Worm (Caenorhabditis elegans) whole organism, midembryonic: ENCODE data around the gene srd-67.

ENCODE experiments used
- T22C8.4 ChIP-seq: fragments of 200-800 bp; sonication (Bioruptor generic); IDR thresholded peaks from 2 replicates; pipeline ENCODE4 v1.3.6; 2022; ENCODE audit warnings: missing genetic modification characterization, missing compliant biosample characterization
- cog-1 ChIP-seq: sonication (generic microtip); optimal IDR thresholded peaks from 2 replicates; lab custom pipeline; 2016; ENCODE audit warnings: missing genetic modification characterization, missing compliant biosample characterization
- flt-1 ChIP-seq: fragments of 200-800 bp; sonication (Bioruptor generic); IDR thresholded peaks from 2 replicates; pipeline ENCODE4 v1.3.6; 2022; ENCODE audit warnings: missing genetic modification characterization, missing compliant biosample characterization
- klf-2 ChIP-seq: fragments of 200-800 bp; sonication (Bioruptor generic); conservative IDR thresholded peaks from 2 replicates; pipeline ENCODE4 v1.3.6; 2022; ENCODE audit warnings: missing genetic modification reagents, missing genetic modification characterization, missing compliant biosample characterization
- med-1 ChIP-seq: sonication (generic microtip); optimal IDR thresholded peaks from 2 replicates; lab custom pipeline; 2017; ENCODE audit warnings: missing genetic modification characterization, mild to moderate bottlenecking, missing compliant biosample characterization, antibody characterized with exemption, missing genetic modification reagents; ENCODE audit not compliant: insufficient read depth
- ref-1 ChIP-seq: fragments of 200-800 bp; sonication (Bioruptor generic); conservative IDR thresholded peaks from 2 replicates; pipeline ENCODE4 v1.3.6; 2022; ENCODE audit warnings: missing genetic modification reagents, missing genetic modification characterization, missing compliant biosample characterization
- tab-1 ChIP-seq: fragments of 200-800 bp; sonication (Bioruptor generic); IDR thresholded peaks from 2 replicates; pipeline ENCODE4 v1.3.6; 2022; ENCODE audit warnings: missing genetic modification characterization, missing compliant biosample characterization
- ztf-23 ChIP-seq: fragments of 200-800 bp; sonication (Bioruptor generic); IDR thresholded peaks from 2 replicates; pipeline ENCODE4 v1.3.6; 2022; ENCODE audit warnings: missing genetic modification reagents, missing genetic modification characterization, missing compliant biosample characterization
- ztf-29 ChIP-seq: fragments of 200-800 bp; sonication (Bioruptor generic); IDR thresholded peaks from 2 replicates; pipeline ENCODE4 v1.3.6; 2022; ENCODE audit warnings: missing genetic modification reagents, missing genetic modification characterization, missing compliant biosample characterization

srd-67 gene

ce11 chrIII:2223932-2224331 is 21.7 kb downstream of the srd-67 start, which contains the start of gene srd-65:
TSS of gene srd-65 (minus strand) at chrIII:2224032.
- no peak for TF ChIP-seq ztf-23
- no peak for TF ChIP-seq T22C8.4 (GFP tag; lab: Robert Waterston, UW)
- no peak for TF ChIP-seq ztf-29 (GFP tag; lab: Robert Waterston, UW)
- TF ChIP-seq med-1: no peak
- no peak for TF ChIP-seq flt-1 (GFP tag; lab: Robert Waterston, UW)
- no peak for TF ChIP-seq tab-1 (GFP tag; lab: Robert Waterston, UW)
- no peak for TF ChIP-seq klf-2 (GFP tag; lab: Robert Waterston, UW)
- TF ChIP-seq ref-1 (GFP tag; lab: Robert Waterston, UW): no peak
- TF ChIP-seq cog-1 (tag; lab: Kevin White, UChicago): no peak

ce11 chrIII:2219408-2219807 is 26.2 kb downstream of the srd-67 start, which contains the start of gene fbxa-12:
TSS of gene fbxa-12 (plus strand) at chrIII:2219708.
- no peak for TF ChIP-seq T22C8.4 (GFP tag; lab: Robert Waterston, UW)
- TF ChIP-seq ref-1 (GFP tag; lab: Robert Waterston, UW): no peak
- no peak for TF ChIP-seq med-1
- no peak for TF ChIP-seq tab-1 (GFP tag; lab: Robert Waterston, UW)
- no peak for TF ChIP-seq flt-1 (GFP tag; lab: Robert Waterston, UW)
- TF ChIP-seq cog-1 (tag; lab: Kevin White, UChicago): no peak
- TF ChIP-seq ztf-23: no peak
- TF ChIP-seq ztf-29 (GFP tag; lab: Robert Waterston, UW): no peak
- TF ChIP-seq klf-2 (GFP tag; lab: Robert Waterston, UW): no peak

- no peak for TF ChIP-seq ztf-29 (GFP tag; lab: Robert Waterston, UW)
- no peak for TF ChIP-seq T22C8.4 (GFP tag; lab: Robert Waterston, UW)
- TF ChIP-seq cog-1 (tag; lab: Kevin White, UChicago): no peak
- TF ChIP-seq ztf-23: no peak
- TF ChIP-seq med-1: no peak
- TF ChIP-seq klf-2 (GFP tag; lab: Robert Waterston, UW): no peak
- no peak for TF ChIP-seq flt-1 (GFP tag; lab: Robert Waterston, UW)
- no peak for TF ChIP-seq ref-1 (GFP tag; lab: Robert Waterston, UW)
- no peak for TF ChIP-seq tab-1 (GFP tag; lab: Robert Waterston, UW)
These were observed 33.3 kb downstream of the srd-67 start for ce11 chrIII:2212343-2212742.

- TF ChIP-seq flt-1 (GFP tag; lab: Robert Waterston, UW) (no peak), med-1 (no peak), tab-1 (GFP tag; lab: Robert Waterston, UW) (no peak), ztf-29 (GFP tag; lab: Robert Waterston, UW) (no peak), ztf-23 (no peak), T22C8.4 (GFP tag; lab: Robert Waterston, UW) (no peak), klf-2 (GFP tag; lab: Robert Waterston, UW) (no peak), cog-1 (tag; lab: Kevin White, UChicago) (no peak), ref-1 (GFP tag; lab: Robert Waterston, UW) (no peak)
These were observed 34.5 kb downstream of the srd-67 start, which contains the start of gene C39B5.14 for ce11 chrIII:2211120-2211519. TSS of gene C39B5.14 (plus strand) at chrIII:2211420.

- no peak for TF ChIP-seq klf-2 (GFP tag; lab: Robert Waterston, UW)
- TF ChIP-seq T22C8.4 (GFP tag; lab: Robert Waterston, UW): no peak
- TF ChIP-seq med-1: no peak
- TF ChIP-seq ztf-29 (GFP tag; lab: Robert Waterston, UW): no peak
- no peak for TF ChIP-seq ref-1 (GFP tag; lab: Robert Waterston, UW)
- no peak for TF ChIP-seq tab-1 (GFP tag; lab: Robert Waterston, UW)
- TF ChIP-seq ztf-23: no peak
- TF ChIP-seq cog-1 (tag; lab: Kevin White, UChicago): no peak
- TF ChIP-seq flt-1 (GFP tag; lab: Robert Waterston, UW): no peak
These were observed 35.0 kb downstream of the srd-67 start for ce11 chrIII:2210601-2211000.

ce11 chrIII:2207864-2208263 is 37.8 kb downstream of the srd-67 start, which contains the start of gene C39B5.5:
TSS of gene C39B5.5 (plus strand) at chrIII:2208164.
- TF ChIP-seq flt-1 (GFP tag; lab: Robert Waterston, UW) (no peak), ztf-23 (no peak), ref-1 (GFP tag; lab: Robert Waterston, UW) (no peak), cog-1 (tag; lab: Kevin White, UChicago) (no peak), ztf-29 (GFP tag; lab: Robert Waterston, UW) (no peak), med-1 (no peak), klf-2 (GFP tag; lab: Robert Waterston, UW) (no peak), tab-1 (GFP tag; lab: Robert Waterston, UW) (no peak), T22C8.4 (GFP tag; lab: Robert Waterston, UW) (no peak)

ce11 chrIII:2205155-2205554 is 40.5 kb downstream of the srd-67 start:
- no peak for TF ChIP-seq ztf-29 (GFP tag; lab: Robert Waterston, UW)
- TF ChIP-seq T22C8.4 (GFP tag; lab: Robert Waterston, UW): peak; percentile 66
- no peak for TF ChIP-seq ref-1 (GFP tag; lab: Robert Waterston, UW)
- TF ChIP-seq tab-1 (GFP tag; lab: Robert Waterston, UW): no peak
- no peak for TF ChIP-seq ztf-23
- TF ChIP-seq cog-1 (tag; lab: Kevin White, UChicago): no peak
- no peak for TF ChIP-seq med-1

ce11 chrIII:2197706-2198105 is 47.9 kb downstream of the srd-67 start, which contains the start of gene C39B5.6:
TSS of gene C39B5.6 (plus strand) at chrIII:2198006.
- TF ChIP-seq tab-1 (GFP tag; lab: Robert Waterston, UW) (no peak), T22C8.4 (GFP tag; lab: Robert Waterston, UW) (0 out of 2 replicates have a peak, but pooled peaks have one; percentile 23)
